Fruit fly (Drosophila melanogaster) whole organism, prepupa: ENCODE measurements around the gene CycB3.

Experiments
- Blimp-1 ChIP-seq: fragments of 200-800 bp; sonication (Bioruptor generic); optimal IDR thresholded peaks from 3 replicates; lab custom pipeline; 2017; ENCODE audit warnings: missing biosample characterization, missing genetic modification characterization, mild to moderate bottlenecking, moderate library complexity, missing genetic modification reagents
- CG10631 ChIP-seq: fragments of 200-800 bp; sonication (Bioruptor generic); optimal IDR thresholded peaks from 2 replicates; lab custom pipeline; 2016; ENCODE audit warnings: missing biosample characterization, missing genetic modification characterization
- CG11762 ChIP-seq: fragments of 200-800 bp; sonication (Bioruptor generic); optimal IDR thresholded peaks from 3 replicates; lab custom pipeline; 2016; ENCODE audit warnings: missing biosample characterization, missing genetic modification characterization; ENCODE audit not compliant: insufficient read depth
- CG11902 ChIP-seq: fragments of 200-800 bp; sonication (Bioruptor generic); optimal IDR thresholded peaks from 3 replicates; lab custom pipeline; 2016; ENCODE audit warnings: missing biosample characterization, missing genetic modification characterization
- CG15336 ChIP-seq: fragments of 200-800 bp; sonication (Bioruptor generic); IDR thresholded peaks from 2 replicates; pipeline ENCODE4 v1.3.6; 2022; ENCODE audit warnings: missing biosample characterization, missing genetic modification characterization
- CG31627 ChIP-seq: fragments of 200-800 bp; sonication (Bioruptor generic); optimal IDR thresholded peaks from 3 replicates; lab custom pipeline; 2016; ENCODE audit warnings: missing biosample characterization, missing genetic modification characterization
- CG32006 ChIP-seq: fragments of 200-800 bp; sonication (Bioruptor generic); optimal IDR thresholded peaks from 3 replicates; lab custom pipeline; 2017; ENCODE audit warnings: missing biosample characterization, mild to moderate bottlenecking, missing genetic modification characterization
- CG6163 ChIP-seq: fragments of 200-800 bp; sonication (Bioruptor generic); IDR thresholded peaks from 3 replicates; pipeline ENCODE4 v1.3.6; 2022; ENCODE audit warnings: missing biosample characterization, missing genetic modification characterization
- CG6808 ChIP-seq: fragments of 200-800 bp; sonication (Bioruptor generic); optimal IDR thresholded peaks from 3 replicates; lab custom pipeline; 2017; ENCODE audit warnings: missing biosample characterization, missing genetic modification characterization, mild to moderate bottlenecking, moderate library complexity, missing genetic modification reagents
- CG6854 ChIP-seq: fragments of 200-800 bp; sonication (Bioruptor generic); optimal IDR thresholded peaks from 2 replicates; lab custom pipeline; 2017; ENCODE audit warnings: missing biosample characterization, mild to moderate bottlenecking, missing genetic modification characterization
- CG7368 ChIP-seq: fragments of 200-800 bp; sonication (Bioruptor generic); optimal IDR thresholded peaks from 3 replicates; lab custom pipeline; 2016; ENCODE audit warnings: missing biosample characterization, missing genetic modification characterization
- CG8119 ChIP-seq: fragments of 200-800 bp; sonication (Bioruptor generic); IDR thresholded peaks from 3 replicates; pipeline ENCODE4 v1.3.6; 2022; ENCODE audit warnings: missing biosample characterization, missing genetic modification characterization
- CG8319 ChIP-seq: fragments of 200-800 bp; sonication (Bioruptor generic); optimal IDR thresholded peaks from 3 replicates; lab custom pipeline; 2016; ENCODE audit warnings: missing biosample characterization, missing genetic modification characterization
- Eip75B ChIP-seq: fragments of 200-800 bp; sonication (Bioruptor generic); optimal IDR thresholded peaks from 3 replicates; lab custom pipeline; 2016; ENCODE audit warnings: missing biosample characterization, missing genetic modification characterization
- Eip78C ChIP-seq: fragments of 200-800 bp; sonication (Bioruptor generic); peaks from one replicate; lab custom pipeline; 2016; ENCODE audit warnings: missing biosample characterization, missing genetic modification characterization
- Eip93F ChIP-seq: fragments of 200-800 bp; sonication (Bioruptor generic); optimal IDR thresholded peaks from 2 replicates; lab custom pipeline; 2016; ENCODE audit warnings: missing biosample characterization, mild to moderate bottlenecking, missing genetic modification characterization
- Ets21C ChIP-seq: fragments of 200-800 bp; sonication (Bioruptor generic); optimal IDR thresholded peaks from 3 replicates; lab custom pipeline; 2016; ENCODE audit warnings: missing biosample characterization, missing genetic modification characterization
- Ets96B ChIP-seq: fragments of 200-800 bp; optimal IDR thresholded peaks from 2 replicates; lab custom pipeline; 2019; ENCODE audit warnings: missing biosample characterization, mild to moderate bottlenecking, missing genetic modification characterization, moderate library complexity
- Hr38 ChIP-seq: sonication (Bioruptor generic); optimal IDR thresholded peaks from 2 replicates; lab custom pipeline; 2016; ENCODE audit warnings: missing biosample characterization, missing genetic modification characterization
- Hr39 ChIP-seq: fragments of 200-800 bp; sonication (Bioruptor generic); optimal IDR thresholded peaks from 2 replicates; lab custom pipeline; 2016; ENCODE audit warnings: missing biosample characterization, missing genetic modification characterization
- Lpt ChIP-seq: fragments of 200-800 bp; sonication (Bioruptor generic); optimal IDR thresholded peaks from 3 replicates; lab custom pipeline; 2016; ENCODE audit warnings: missing biosample characterization, missing genetic modification characterization
- Met ChIP-seq: fragments of 200-800 bp; sonication (Bioruptor generic); optimal IDR thresholded peaks from 3 replicates; lab custom pipeline; 2016; ENCODE audit warnings: missing biosample characterization, missing genetic modification characterization
- OdsH ChIP-seq: fragments of 200-800 bp; sonication (Bioruptor generic); optimal IDR thresholded peaks from 3 replicates; lab custom pipeline; 2016; ENCODE audit warnings: missing biosample characterization, missing genetic modification characterization
- Sox14 ChIP-seq: fragments of 200-800 bp; sonication (Bioruptor generic); optimal IDR thresholded peaks from 3 replicates; lab custom pipeline; 2016; ENCODE audit warnings: missing biosample characterization, missing genetic modification characterization
- Sox15 ChIP-seq: fragments of 200-800 bp; sonication (Bioruptor generic); optimal IDR thresholded peaks from 3 replicates; lab custom pipeline; 2016; ENCODE audit warnings: missing biosample characterization, missing genetic modification characterization
- achi ChIP-seq: fragments of 200-800 bp; sonication (Bioruptor generic); optimal IDR thresholded peaks from 3 replicates; lab custom pipeline; 2016; ENCODE audit warnings: missing biosample characterization, missing genetic modification characterization
- acj6 ChIP-seq: fragments of 200-800 bp; sonication (Bioruptor generic); optimal IDR thresholded peaks from 3 replicates; lab custom pipeline; 2016; ENCODE audit warnings: missing biosample characterization, missing genetic modification characterization
- cyc ChIP-seq: fragments of 200-800 bp; sonication (Bioruptor generic); optimal IDR thresholded peaks from 3 replicates; lab custom pipeline; 2016; ENCODE audit warnings: missing biosample characterization, missing genetic modification characterization
- dsx ChIP-seq: fragments of 200-800 bp; optimal IDR thresholded peaks from 3 replicates; lab custom pipeline; 2019; ENCODE audit warnings: missing biosample characterization, mild to moderate bottlenecking, missing genetic modification characterization, moderate library complexity; ENCODE audit not compliant: poor library complexity, severe bottlenecking
- eg ChIP-seq: fragments of 200-800 bp; sonication (Bioruptor generic); IDR thresholded peaks from 3 replicates; pipeline ENCODE4 v1.3.6; 2022; ENCODE audit warnings: missing biosample characterization, missing genetic modification characterization
- esn ChIP-seq: fragments of 200-800 bp; sonication (Bioruptor generic); optimal IDR thresholded peaks from 2 replicates; lab custom pipeline; 2016; ENCODE audit warnings: missing biosample characterization, mild to moderate bottlenecking, missing genetic modification characterization, moderate library complexity
- fd59A ChIP-seq: fragments of 200-800 bp; sonication (Bioruptor generic); optimal IDR thresholded peaks from 2 replicates; lab custom pipeline; 2017; ENCODE audit warnings: missing biosample characterization, mild to moderate bottlenecking, missing genetic modification characterization, missing genetic modification reagents
- fd85E ChIP-seq: fragments of 200-800 bp; sonication (Bioruptor generic); optimal IDR thresholded peaks from 3 replicates; lab custom pipeline; 2016; ENCODE audit warnings: missing biosample characterization, missing genetic modification characterization
- fkh ChIP-seq: fragments of 200-800 bp; sonication (Bioruptor generic); optimal IDR thresholded peaks from 3 replicates; lab custom pipeline; 2017; ENCODE audit warnings: missing biosample characterization, mild to moderate bottlenecking, missing genetic modification characterization, moderate library complexity
- lz ChIP-seq: fragments of 200-800 bp; sonication (Bioruptor generic); optimal IDR thresholded peaks from 3 replicates; lab custom pipeline; 2016; ENCODE audit warnings: missing biosample characterization, missing genetic modification characterization
- salr ChIP-seq, 2 experiments: fragments of 200-800 bp; sonication (Bioruptor generic); optimal IDR thresholded peaks; 3 replicates each; lab custom pipeline; 2016 to 2018; ENCODE audit warnings: missing biosample characterization in 2 of 2, missing genetic modification characterization in 2 of 2, mild to moderate bottlenecking in 1 of 2
- svp ChIP-seq: fragments of 200-800 bp; sonication (Bioruptor generic); peaks from one replicate; lab custom pipeline; 2016; ENCODE audit warnings: missing biosample characterization, missing genetic modification characterization
- topi ChIP-seq: fragments of 200-800 bp; sonication (Bioruptor generic); optimal IDR thresholded peaks from 3 replicates; lab custom pipeline; 2016; ENCODE audit warnings: missing biosample characterization, missing genetic modification characterization

CycB3 gene

DNA sequence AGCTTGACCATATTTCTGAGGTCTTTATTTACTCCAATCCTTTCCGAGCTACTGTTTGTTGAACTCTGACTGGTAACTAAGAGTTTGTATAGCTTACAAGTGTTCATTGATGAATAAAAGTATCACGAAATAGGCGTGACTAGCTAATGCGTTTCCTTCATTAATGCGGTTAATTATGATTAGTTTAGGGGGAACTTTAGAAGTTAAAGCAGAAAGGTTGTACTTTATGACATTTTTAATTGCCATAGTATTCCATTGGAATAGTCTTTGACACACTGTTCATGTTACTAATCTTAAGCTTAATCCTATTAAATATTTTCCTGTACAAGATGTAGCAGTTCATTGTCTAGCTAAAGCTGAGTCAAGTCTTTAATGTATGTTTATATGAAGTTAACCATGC lies 10.9 kb downstream of the CycB3 start, which contains the start of gene ppk22:
ppk22 (minus strand) TSS at position 101 of the 400 bp plus-strand sequence.
- no peak for TF ChIP-seq Met (GFP tag; lab: Kevin White, UChicago)

DNA sequence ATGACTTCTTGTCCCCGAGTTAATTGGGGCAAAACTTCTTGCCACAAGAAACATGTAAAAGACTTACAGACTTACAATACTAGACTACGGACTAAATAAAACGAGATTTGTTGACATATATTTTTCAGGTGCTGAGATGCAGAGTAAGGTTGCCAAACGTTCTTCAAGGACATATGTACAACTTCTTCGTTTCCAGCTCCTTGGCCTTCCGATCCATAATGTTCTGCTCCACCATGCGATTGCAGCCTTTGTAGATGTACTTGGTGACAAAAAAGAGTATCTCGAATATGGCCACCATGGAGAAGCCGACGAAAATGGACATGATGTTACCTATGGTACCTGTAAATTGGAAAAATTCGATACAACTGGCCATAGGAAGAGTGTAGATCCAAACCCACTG lies 13.2 kb downstream of the CycB3 start, which contains the start of gene CAH4:
CAH4 (minus strand) TSS at position 101 of the 400 bp plus-strand sequence.
- TF ChIP-seq fd59A (GFP tag; lab: Kevin White, UChicago) (no peak), Hr38 (GFP tag; lab: Kevin White, UChicago) (no peak)

DNA sequence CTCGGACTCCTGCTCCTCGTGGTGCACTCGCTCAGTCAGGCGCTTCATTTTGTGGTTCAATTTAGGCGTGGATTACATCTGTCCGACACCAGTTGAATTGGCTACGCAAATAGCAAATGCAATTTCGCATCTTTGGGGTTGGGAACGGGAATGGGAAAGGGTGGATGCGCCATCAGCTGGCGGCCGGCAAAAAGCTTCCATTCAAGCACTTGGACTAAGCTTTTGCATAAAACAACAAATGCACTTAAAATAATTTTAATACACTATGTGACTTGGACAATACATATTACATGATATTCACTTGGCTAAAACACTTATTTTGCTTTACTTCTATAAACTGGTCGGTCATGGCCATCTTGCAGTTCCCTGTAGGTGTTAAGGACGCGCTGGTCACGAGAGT lies 14.5 kb downstream of the CycB3 start, which contains the start of gene HDAC11:
HDAC11 (minus strand) TSS at position 101 of the 400 bp plus-strand sequence.
- TF ChIP-seq CG6808 (GFP tag; lab: Kevin White, UChicago) (no peak), CG31627 (GFP tag; lab: Kevin White, UChicago) (no peak), Lpt (GFP tag; lab: Kevin White, UChicago) (no peak), OdsH (GFP tag; lab: Kevin White, UChicago) (no peak), CG6163 (GFP tag; lab: Robert Waterston, UW) (no peak), Eip93F (GFP tag; lab: Kevin White, UChicago) (no peak), dsx (GFP tag; lab: Kevin White, UChicago) (no peak), Ets21C (no peak), CG8119 (no peak), Eip75B (GFP tag; lab: Kevin White, UChicago) (no peak), CG11902 (GFP tag; lab: Kevin White, UChicago) (no peak), fkh (GFP tag; lab: Kevin White, UChicago) (no peak), cyc (GFP tag; lab: Kevin White, UChicago) (no peak), CG11762 (GFP tag; lab: Kevin White, UChicago) (no peak), lz (GFP tag; lab: Kevin White, UChicago) (no peak), CG8319 (GFP tag; lab: Kevin White, UChicago) (no peak)

DNA sequence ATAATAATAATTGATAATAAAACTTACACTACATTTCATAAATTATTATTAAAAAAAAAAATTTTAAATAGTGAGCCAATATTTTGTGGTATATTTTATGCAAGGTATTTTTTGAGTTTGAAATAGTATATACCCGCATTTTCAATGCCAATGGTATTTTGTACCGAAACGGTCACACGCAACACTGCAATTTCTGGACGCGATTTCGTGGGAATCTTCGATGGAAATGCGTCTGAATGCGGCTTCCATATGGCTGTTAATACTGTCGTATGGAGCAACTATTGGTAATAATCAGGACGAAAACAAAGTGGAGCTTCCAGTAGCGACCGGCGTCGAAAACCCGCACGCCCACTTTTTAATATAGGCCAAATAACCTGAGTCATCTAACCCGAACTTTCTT lies 19.2 kb downstream of the CycB3 start, which contains the start of gene Nct:
Nct (plus strand) TSS at position 173 of the 400 bp plus-strand sequence.
- TF ChIP-seq Lpt (GFP tag; lab: Kevin White, UChicago) (no peak), Sox14 (peak; percentile 68), lz (GFP tag; lab: Kevin White, UChicago) (no peak)

DNA sequence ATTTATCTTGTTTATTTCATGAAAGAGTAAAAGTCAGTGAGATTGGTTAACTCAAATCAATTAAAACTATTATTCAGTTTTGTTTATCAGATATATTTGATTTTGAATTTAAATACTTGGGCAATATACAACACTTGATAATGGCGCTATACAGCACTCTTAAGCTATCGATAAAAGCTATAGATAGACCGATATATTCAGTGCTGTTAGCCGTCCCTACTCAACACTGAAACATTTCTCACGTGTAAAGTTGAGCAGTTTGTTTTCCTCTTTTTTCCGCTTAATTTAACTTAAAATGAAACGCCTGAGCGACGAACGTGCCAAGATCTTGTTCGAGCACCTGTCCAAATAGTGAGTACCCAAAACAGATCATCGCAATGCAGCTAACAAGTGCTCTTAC lies 20.2 kb downstream of the CycB3 start, which contains the start of gene CG7006:
CG7006 (plus strand) TSS at position 208 of the 400 bp plus-strand sequence.
- peak; percentile 77 for TF ChIP-seq Eip78C
- no peak for TF ChIP-seq svp
- TF ChIP-seq Blimp-1 (GFP tag; lab: Kevin White, UChicago), result no peak
- peak; percentile 67 for TF ChIP-seq CG10631 (GFP tag; lab: Kevin White, UChicago)
- TF ChIP-seq CG15336 (GFP tag; lab: Robert Waterston, UW), result no peak
- peak; percentile 83 for TF ChIP-seq cyc (GFP tag; lab: Kevin White, UChicago)
- TF ChIP-seq Eip93F (GFP tag; lab: Kevin White, UChicago), result no peak
- peak; percentile 48 for TF ChIP-seq CG11902 (GFP tag; lab: Kevin White, UChicago)
- no peak for TF ChIP-seq fd85E
- TF ChIP-seq Ets96B, result no peak
- TF ChIP-seq topi (GFP tag; lab: Kevin White, UChicago), result peak; percentile 66
- TF ChIP-seq CG8119, result no peak
- TF ChIP-seq Sox15 (GFP tag; lab: Kevin White, UChicago), result no peak
- TF ChIP-seq Hr39 (GFP tag; lab: Kevin White, UChicago), result peak; percentile 63
- TF ChIP-seq salr (GFP tag; optimal IDR thresholded peaks at IDR 0.05; lab: Kevin White, UChicago), result no peak
- TF ChIP-seq CG31627 (GFP tag; lab: Kevin White, UChicago), result peak; percentile 79
- no peak for TF ChIP-seq CG32006
- peak; percentile 39 for TF ChIP-seq Ets21C
- TF ChIP-seq achi, result no peak
- no peak for TF ChIP-seq eg (GFP tag; lab: Robert Waterston, UW)
- no peak for TF ChIP-seq Eip75B (GFP tag; lab: Kevin White, UChicago)
- TF ChIP-seq esn, result peak; percentile 68
- TF ChIP-seq CG6854, result no peak
- TF ChIP-seq lz (GFP tag; lab: Kevin White, UChicago), result peak; percentile 70
- TF ChIP-seq CG7368 (GFP tag; lab: Kevin White, UChicago), result no peak
- TF ChIP-seq Sox14, result peak; percentile 39
- TF ChIP-seq acj6 (GFP tag; lab: Kevin White, UChicago), result peak; percentile 41
- TF ChIP-seq, all 60 proteins: peak for 12
